Fruit fly (Drosophila melanogaster) whole organism, pupa: ENCODE measurements around the gene Dus4.

Experiments used
- CG12605 ChIP-seq: fragments of 200-800 bp; sonication (Bioruptor generic); IDR thresholded peaks from 2 replicates; pipeline ENCODE4 v1.3.6; 2022; ENCODE audit warnings: missing biosample characterization, missing genetic modification characterization
- CG14655 ChIP-seq: fragments of 200-800 bp; sonication (Bioruptor generic); optimal IDR thresholded peaks from 3 replicates; lab custom pipeline; 2017; ENCODE audit warnings: mild to moderate bottlenecking, missing biosample characterization, missing genetic modification reagents, missing genetic modification characterization
- CG15710 ChIP-seq: fragments of 200-800 bp; sonication (Bioruptor generic); optimal IDR thresholded peaks from 2 replicates; lab custom pipeline; 2018; ENCODE audit warnings: missing biosample characterization, mild to moderate bottlenecking, missing genetic modification characterization, moderate library complexity
- CG34367 ChIP-seq: fragments of 200-800 bp; sonication (Bioruptor generic); optimal IDR thresholded peaks from 2 replicates; lab custom pipeline; 2018; ENCODE audit warnings: missing biosample characterization, mild to moderate bottlenecking, missing genetic modification characterization
- CG4496 ChIP-seq: fragments of 200-800 bp; sonication (Bioruptor generic); IDR thresholded peaks from 3 replicates; pipeline ENCODE4 v1.3.6; 2022; ENCODE audit warnings: missing biosample characterization, missing genetic modification characterization
- CG8159 ChIP-seq: fragments of 200-800 bp; sonication (Bioruptor generic); optimal IDR thresholded peaks from 3 replicates; lab custom pipeline; 2018; ENCODE audit warnings: missing biosample characterization, mild to moderate bottlenecking, missing genetic modification characterization, moderate library complexity
- CG8301 ChIP-seq: fragments of 200-800 bp; sonication (Bioruptor generic); optimal IDR thresholded peaks from 2 replicates; lab custom pipeline; 2018; ENCODE audit warnings: missing biosample characterization, mild to moderate bottlenecking, missing genetic modification characterization
- D1 ChIP-seq: fragments of 200-800 bp; sonication (Bioruptor generic); optimal IDR thresholded peaks from 2 replicates; lab custom pipeline; 2018; ENCODE audit warnings: missing biosample characterization, mild to moderate bottlenecking, missing genetic modification characterization, moderate library complexity
- EcR ChIP-seq: fragments of 200-800 bp; sonication (Bioruptor generic); optimal IDR thresholded peaks from 3 replicates; lab custom pipeline; 2019; ENCODE audit warnings: missing biosample characterization, missing genetic modification characterization, mild to moderate bottlenecking, moderate library complexity, missing genetic modification reagents
- Pif1A ChIP-seq: fragments of 200-800 bp; sonication (Bioruptor generic); optimal IDR thresholded peaks from 3 replicates; lab custom pipeline; 2016; ENCODE audit warnings: missing biosample characterization, missing genetic modification characterization
- Snoo ChIP-seq: fragments of 200-800 bp; sonication (Bioruptor generic); optimal IDR thresholded peaks from 3 replicates; lab custom pipeline; 2017; ENCODE audit warnings: missing biosample characterization, mild to moderate bottlenecking, missing genetic modification characterization, inconsistent platforms
- gl ChIP-seq: fragments of 200-800 bp; sonication (Bioruptor generic); optimal IDR thresholded peaks from 2 replicates; lab custom pipeline; 2018; ENCODE audit warnings: missing biosample characterization, mild to moderate bottlenecking, missing genetic modification characterization
- rn ChIP-seq: fragments of 200-800 bp; sonication (Bioruptor generic); IDR thresholded peaks from 2 replicates; pipeline ENCODE4 v1.3.6; 2022; ENCODE audit warnings: missing biosample characterization, missing genetic modification characterization

DNA sequence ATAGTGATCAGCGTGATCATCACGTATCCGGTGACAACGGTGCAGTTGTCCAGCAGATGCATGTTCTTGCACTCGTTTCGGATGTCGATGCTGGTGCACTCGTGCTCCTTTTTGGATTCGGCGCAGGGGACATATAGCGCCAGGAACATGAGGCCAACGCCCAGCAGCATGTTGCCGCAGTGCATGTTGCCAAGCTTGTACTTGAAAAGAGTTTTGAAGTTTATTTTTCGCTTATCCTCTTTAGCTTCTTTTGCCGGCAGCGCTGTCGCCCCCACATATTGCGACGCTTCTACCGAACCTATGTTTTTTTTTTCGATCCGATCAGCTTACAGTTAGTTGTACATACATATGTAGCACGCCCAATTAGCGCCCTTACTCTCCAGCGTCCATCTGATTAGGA, 5.3 kb downstream of the Dus4 start:
- TF ChIP-seq Snoo (tag; lab: Kevin White, UChicago) (no peak), gl (tag; lab: Kevin White, UChicago) (no peak), D1 (no peak), CG8159 (tag; lab: Kevin White, UChicago) (no peak), CG8301 (tag; lab: Kevin White, UChicago) (no peak), CG4496 (GFP tag; lab: Robert Waterston, UW) (no peak), Pif1A (no peak), rn (no peak), CG14655 (no peak), CG15710 (no peak), EcR (GFP tag; lab: Kevin White, UChicago) (no peak), CG34367 (tag; lab: Kevin White, UChicago) (no peak), CG12605 (GFP tag; lab: Robert Waterston, UW) (no peak)
